Fruit fly (Drosophila melanogaster) whole organism, embryonic: ENCODE data around the gene red.

Experiments
- Atf-2 ChIP-seq: fragments of 200-800 bp; sonication (Bioruptor generic); optimal IDR thresholded peaks from 2 replicates; lab custom pipeline; 2016; ENCODE audit warnings: missing biosample characterization, missing genetic modification characterization
- B-H1 ChIP-seq: fragments of 200-800 bp; sonication (Bioruptor generic); IDR thresholded peaks from 3 replicates; pipeline ENCODE4 v1.3.6; 2022; ENCODE audit warnings: missing biosample characterization, missing genetic modification characterization
- CG10267 ChIP-seq: fragments of 200-800 bp; sonication (Bioruptor generic); optimal IDR thresholded peaks from 2 replicates; lab custom pipeline; 2018; ENCODE audit warnings: missing biosample characterization, mild to moderate bottlenecking, missing genetic modification characterization, moderate library complexity
- CG10462 ChIP-seq: fragments of 200-800 bp; sonication (Bioruptor generic); optimal IDR thresholded peaks from 2 replicates; lab custom pipeline; 2016; ENCODE audit warnings: missing biosample characterization, missing genetic modification characterization
- CG10959 ChIP-seq: fragments of 200-800 bp; sonication (Bioruptor generic); IDR thresholded peaks from 2 replicates; pipeline ENCODE4 v1.3.6; 2022; ENCODE audit warnings: missing biosample characterization, missing genetic modification characterization
- CG11093 ChIP-seq: fragments of 200-800 bp; sonication (Bioruptor generic); IDR thresholded peaks from 3 replicates; pipeline ENCODE4 v1.3.6; 2022; ENCODE audit warnings: missing biosample characterization, missing genetic modification characterization
- CG11560 ChIP-seq: fragments of 200-800 bp; sonication (Bioruptor generic); IDR thresholded peaks from 3 replicates; pipeline ENCODE4 v1.3.6; 2022; ENCODE audit warnings: missing biosample characterization, missing genetic modification characterization
- CG12942 ChIP-seq: fragments of 200-800 bp; sonication (Bioruptor generic); optimal IDR thresholded peaks from 3 replicates; lab custom pipeline; 2016; ENCODE audit warnings: missing biosample characterization, missing genetic modification characterization
- CG13624 ChIP-seq: fragments of 200-800 bp; sonication (Bioruptor generic); optimal IDR thresholded peaks from 2 replicates; lab custom pipeline; 2016; ENCODE audit warnings: missing biosample characterization, missing genetic modification characterization
- CG14441 ChIP-seq: fragments of 200-800 bp; sonication (Bioruptor generic); IDR thresholded peaks from 2 replicates; pipeline ENCODE4 v1.3.6; 2022; ENCODE audit warnings: missing biosample characterization, missing genetic modification characterization
- CG17829 ChIP-seq: fragments of 200-800 bp; optimal IDR thresholded peaks from 2 replicates; lab custom pipeline; 2019; ENCODE audit warnings: missing biosample characterization, mild to moderate bottlenecking, missing genetic modification characterization, moderate library complexity
- CG1792 ChIP-seq: fragments of 200-800 bp; sonication (Bioruptor generic); optimal IDR thresholded peaks from 2 replicates; lab custom pipeline; 2016; ENCODE audit warnings: missing biosample characterization, missing genetic modification characterization
- CG30020 ChIP-seq: fragments of 200-800 bp; optimal IDR thresholded peaks from 2 replicates; lab custom pipeline; 2019; ENCODE audit warnings: missing biosample characterization, mild to moderate bottlenecking, missing genetic modification characterization, moderate library complexity
- CG31224 ChIP-seq: fragments of 200-800 bp; sonication (Bioruptor generic); IDR thresholded peaks from 2 replicates; pipeline ENCODE4 v1.3.6; 2022; ENCODE audit warnings: missing biosample characterization, missing genetic modification characterization
- CG31388 ChIP-seq: fragments of 200-800 bp; sonication (Bioruptor generic); optimal IDR thresholded peaks from 2 replicates; lab custom pipeline; 2016; ENCODE audit warnings: missing biosample characterization, missing genetic modification characterization
- CG31441 ChIP-seq: fragments of 200-800 bp; sonication (Bioruptor generic); IDR thresholded peaks from 2 replicates; pipeline ENCODE4 v1.3.6; 2022; ENCODE audit warnings: missing biosample characterization, missing genetic modification characterization
- CG32532 ChIP-seq: fragments of 200-800 bp; sonication (Bioruptor generic); IDR thresholded peaks from 2 replicates; pipeline ENCODE4 v1.3.6; 2022; ENCODE audit warnings: missing biosample characterization, missing genetic modification characterization
- CG34422 ChIP-seq: fragments of 200-800 bp; sonication (Bioruptor generic); IDR thresholded peaks from 3 replicates; pipeline ENCODE4 v1.3.6; 2022; ENCODE audit warnings: missing biosample characterization, missing genetic modification characterization
- CG3838 ChIP-seq: fragments of 200-800 bp; sonication (Bioruptor generic); optimal IDR thresholded peaks from 3 replicates; lab custom pipeline; 2016; ENCODE audit warnings: missing biosample characterization, missing genetic modification characterization
- CG5180 ChIP-seq: fragments of 200-800 bp; sonication (Bioruptor generic); optimal IDR thresholded peaks from 3 replicates; lab custom pipeline; 2017; ENCODE audit warnings: missing biosample characterization, missing genetic modification characterization, mild to moderate bottlenecking, moderate library complexity, missing genetic modification reagents
- CG7271 ChIP-seq: fragments of 200-800 bp; sonication (Bioruptor generic); optimal IDR thresholded peaks from 2 replicates; lab custom pipeline; 2018; ENCODE audit warnings: missing biosample characterization, mild to moderate bottlenecking, missing genetic modification characterization, moderate library complexity
- CG7928 ChIP-seq: fragments of 200-800 bp; sonication (Bioruptor generic); optimal IDR thresholded peaks from 2 replicates; lab custom pipeline; 2017; ENCODE audit warnings: missing biosample characterization, mild to moderate bottlenecking, missing genetic modification characterization
- CG8359 ChIP-seq: fragments of 200-800 bp; sonication (Bioruptor generic); optimal IDR thresholded peaks from 2 replicates; lab custom pipeline; 2017; ENCODE audit warnings: missing biosample characterization, mild to moderate bottlenecking, missing genetic modification characterization, borderline replicate concordance
- CG8478 ChIP-seq: fragments of >200 bp; optimal IDR thresholded peaks from 2 replicates; lab custom pipeline; 2018
- CG8944 ChIP-seq: fragments of 200-800 bp; sonication (Bioruptor generic); optimal IDR thresholded peaks from 3 replicates; lab custom pipeline; 2016; ENCODE audit warnings: missing biosample characterization, missing genetic modification characterization
- Dip2 ChIP-seq: fragments of 200-800 bp; sonication (Bioruptor generic); IDR thresholded peaks from 2 replicates; pipeline ENCODE4 v1.3.6; 2022; ENCODE audit warnings: missing biosample characterization, missing genetic modification characterization
- Dip3 ChIP-seq: fragments of 200-800 bp; sonication (Bioruptor generic); optimal IDR thresholded peaks from 3 replicates; lab custom pipeline; 2016; ENCODE audit warnings: missing biosample characterization, missing genetic modification characterization
- Dp ChIP-seq: fragments of 200-800 bp; sonication (Bioruptor generic); optimal IDR thresholded peaks from 2 replicates; lab custom pipeline; 2018; ENCODE audit warnings: missing biosample characterization, mild to moderate bottlenecking, missing genetic modification characterization, moderate library complexity
- Fer2 ChIP-seq: fragments of 200-800 bp; sonication (Bioruptor generic); optimal IDR thresholded peaks from 2 replicates; lab custom pipeline; 2018; ENCODE audit warnings: missing biosample characterization, mild to moderate bottlenecking, missing genetic modification characterization, moderate library complexity
- Jarid2 ChIP-seq: fragments of 200-800 bp; sonication (Bioruptor generic); optimal IDR thresholded peaks from 3 replicates; lab custom pipeline; 2017; ENCODE audit warnings: mild to moderate bottlenecking, missing biosample characterization, missing genetic modification reagents, missing genetic modification characterization
- Mes4 ChIP-seq: fragments of 200-800 bp; sonication (Bioruptor generic); optimal IDR thresholded peaks from 2 replicates; lab custom pipeline; 2016; ENCODE audit warnings: missing biosample characterization, missing genetic modification characterization
- NC2β ChIP-seq: fragments of 200-800 bp; sonication (Bioruptor generic); optimal IDR thresholded peaks from 2 replicates; lab custom pipeline; 2016; ENCODE audit warnings: missing biosample characterization, missing genetic modification characterization
- Ravus ChIP-seq: fragments of 200-800 bp; sonication (Bioruptor generic); IDR thresholded peaks from 2 replicates; pipeline ENCODE4 v1.3.6; 2022; ENCODE audit warnings: missing biosample characterization, missing genetic modification characterization
- Rx ChIP-seq: fragments of 200-800 bp; sonication (Bioruptor generic); IDR thresholded peaks from 2 replicates; pipeline ENCODE4 v1.3.6; 2022; ENCODE audit warnings: missing biosample characterization, missing genetic modification characterization
- TFAM ChIP-seq: fragments of 200-800 bp; sonication (Bioruptor generic); optimal IDR thresholded peaks from 2 replicates; lab custom pipeline; 2017; ENCODE audit warnings: missing biosample characterization, missing genetic modification characterization, inconsistent platforms
- bigmax ChIP-seq: fragments of 200-800 bp; sonication (Bioruptor generic); optimal IDR thresholded peaks from 2 replicates; lab custom pipeline; 2018; ENCODE audit warnings: missing biosample characterization, mild to moderate bottlenecking, missing genetic modification characterization
- dysf ChIP-seq: fragments of 200-800 bp; sonication (Bioruptor generic); IDR thresholded peaks from 3 replicates; pipeline ENCODE4 v1.3.6; 2022; ENCODE audit warnings: missing biosample characterization, missing genetic modification characterization
- ems ChIP-seq: fragments of 200-800 bp; sonication (Bioruptor generic); optimal IDR thresholded peaks from 3 replicates; lab custom pipeline; 2016; ENCODE audit warnings: missing biosample characterization, missing genetic modification characterization
- esg ChIP-seq: fragments of 200-800 bp; sonication (Bioruptor generic); conservative IDR thresholded peaks from 2 replicates; pipeline ENCODE4 v1.3.6; 2022; ENCODE audit warnings: missing biosample characterization, missing genetic modification characterization
- fd64A ChIP-seq: fragments of 200-800 bp; sonication (Bioruptor generic); optimal IDR thresholded peaks from 3 replicates; lab custom pipeline; 2018; ENCODE audit warnings: missing biosample characterization, mild to moderate bottlenecking, missing genetic modification characterization
- gce ChIP-seq: fragments of 200-800 bp; sonication (Bioruptor generic); IDR thresholded peaks from 3 replicates; pipeline ENCODE4 v1.3.6; 2022; ENCODE audit warnings: missing biosample characterization, missing genetic modification characterization
- lab ChIP-seq: fragments of 200-800 bp; sonication (Bioruptor generic); optimal IDR thresholded peaks from 3 replicates; lab custom pipeline; 2017; ENCODE audit warnings: missing biosample characterization, missing genetic modification characterization, mild to moderate bottlenecking, moderate library complexity, missing genetic modification reagents
- oc ChIP-seq: fragments of 200-800 bp; sonication (Bioruptor generic); optimal IDR thresholded peaks from 2 replicates; lab custom pipeline; 2018; ENCODE audit warnings: missing biosample characterization, mild to moderate bottlenecking, missing genetic modification characterization, moderate library complexity
- pfk ChIP-seq: fragments of 200-800 bp; sonication (Bioruptor generic); optimal IDR thresholded peaks from 2 replicates; lab custom pipeline; 2018; ENCODE audit warnings: missing biosample characterization, mild to moderate bottlenecking, missing genetic modification characterization, moderate library complexity
- phol ChIP-seq: fragments of 200-800 bp; sonication (Bioruptor generic); optimal IDR thresholded peaks from 3 replicates; lab custom pipeline; 2018; ENCODE audit warnings: missing biosample characterization, mild to moderate bottlenecking, missing genetic modification characterization, moderate library complexity
- tap ChIP-seq: fragments of 200-800 bp; optimal IDR thresholded peaks from 3 replicates; lab custom pipeline; 2019; ENCODE audit warnings: missing biosample characterization, mild to moderate bottlenecking, missing genetic modification characterization, moderate library complexity
- unc-4 ChIP-seq: fragments of 200-800 bp; sonication (Bioruptor generic); IDR thresholded peaks from 2 replicates; pipeline ENCODE4 v1.3.6; 2022; ENCODE audit warnings: missing biosample characterization, missing genetic modification characterization; ENCODE audit not compliant: partially characterized antibody
- unpg ChIP-seq: fragments of 200-800 bp; sonication (Bioruptor generic); optimal IDR thresholded peaks from 3 replicates; lab custom pipeline; 2018; ENCODE audit warnings: missing biosample characterization, mild to moderate bottlenecking, missing genetic modification characterization, moderate library complexity
- usp ChIP-seq: fragments of >200 bp; optimal IDR thresholded peaks from 2 replicates; lab custom pipeline; 2017; ENCODE audit warnings: missing biosample characterization, missing genetic modification characterization
- zen2 ChIP-seq: fragments of 200-800 bp; sonication (Bioruptor generic); IDR thresholded peaks from 3 replicates; pipeline ENCODE4 v1.3.6; 2022; ENCODE audit warnings: missing biosample characterization, missing genetic modification characterization; ENCODE audit not compliant: partially characterized antibody

red gene

DNA sequence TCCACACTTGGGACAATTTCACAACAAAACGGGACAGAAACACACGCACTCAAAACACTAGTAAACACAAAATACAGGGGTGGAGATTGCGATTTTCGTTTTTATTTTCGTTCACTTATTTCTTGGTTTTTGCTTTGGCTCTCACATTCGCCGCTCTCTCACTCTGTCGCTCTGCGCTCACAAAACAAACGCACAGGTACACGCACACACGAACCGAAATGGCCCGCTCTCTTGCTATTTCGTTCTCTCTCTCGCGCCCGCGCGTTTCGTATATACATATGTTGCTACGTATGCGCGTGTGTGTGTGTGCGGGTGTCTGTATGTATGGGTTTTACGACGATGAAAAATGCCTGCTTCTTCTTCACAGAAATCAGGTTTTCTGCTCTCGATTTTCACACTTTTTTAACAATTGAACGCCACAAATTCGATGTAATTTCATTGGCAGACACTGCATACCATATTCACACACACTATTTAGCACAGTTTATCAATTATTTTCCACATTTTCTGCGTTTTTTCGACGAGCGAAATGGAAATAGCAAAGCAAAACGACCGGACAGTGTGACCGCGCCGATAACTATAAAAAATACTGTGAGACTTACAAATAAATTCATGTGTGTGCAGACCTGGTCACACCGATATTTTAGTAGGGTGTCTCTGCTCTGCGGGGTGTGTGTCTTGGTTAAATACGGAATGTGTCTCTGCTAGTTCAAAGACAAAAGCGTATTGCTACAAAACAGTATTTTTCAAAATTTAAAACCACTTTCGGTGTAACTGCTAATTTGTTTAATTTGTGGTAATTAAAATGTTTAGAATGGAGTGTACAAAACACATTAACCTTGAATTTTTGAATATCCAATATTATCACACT is 2.3 kb upstream of the red start, which contains the start of gene trx (continued):
- TF ChIP-seq CG34422 (no peak), CG5180 (no peak), CG30020 (tag; lab: Kevin White, UChicago) (no peak), CG10959 (no peak), CG13624 (GFP tag; lab: Kevin White, UChicago) (no peak), CG8944 (GFP tag; lab: Kevin White, UChicago) (no peak), Atf-2 (no peak), CG11560 (tag; lab: Robert Waterston, UW) (no peak), lab (GFP tag; lab: Kevin White, UChicago) (no peak), Mes4 (no peak), ems (GFP tag; lab: Kevin White, UChicago) (no peak), unc-4 (GFP tag; lab: Robert Waterston, UW) (no peak), Rx (GFP tag; lab: Robert Waterston, UW) (no peak), CG12942 (GFP tag; lab: Kevin White, UChicago) (no peak), CG1792 (GFP tag; lab: Kevin White, UChicago) (no peak), Dip3 (GFP tag; lab: Kevin White, UChicago) (no peak), CG31388 (GFP tag; lab: Kevin White, UChicago) (no peak), Dip2 (no peak), CG8478 (lab: Kevin White, UChicago) (peak; percentile 90), CG31224 (GFP tag; lab: Robert Waterston, UW) (no peak), CG11093 (no peak), phol (tag; lab: Kevin White, UChicago) (peak; percentile 62), Jarid2 (GFP tag; lab: Kevin White, UChicago) (peak; percentile 72), NC2β (GFP tag; lab: Kevin White, UChicago) (peak; percentile 16), CG8359 (GFP tag; lab: Kevin White, UChicago) (no peak), CG7928 (GFP tag; lab: Kevin White, UChicago) (peak; percentile 9), CG31441 (no peak), CG7271 (peak; percentile 28), fd64A (no peak), zen2 (GFP tag; lab: Robert Waterston, UW) (no peak), CG32532 (GFP tag; lab: Robert Waterston, UW) (no peak), pfk (no peak), esg (GFP tag; lab: Robert Waterston, UW) (no peak), tap (tag; lab: Kevin White, UChicago) (no peak), unpg (GFP tag; lab: Kevin White, UChicago) (no peak), CG17829 (peak; percentile 37), B-H1 (GFP tag; lab: Robert Waterston, UW) (no peak), gce (GFP tag; lab: Robert Waterston, UW) (no peak), Dp (GFP tag; lab: Kevin White, UChicago) (peak; percentile 71), Ravus (GFP tag; lab: Robert Waterston, UW) (no peak), usp (no peak), oc (tag; lab: Kevin White, UChicago) (no peak), dysf (no peak), CG10267 (tag; lab: Kevin White, UChicago) (peak; percentile 66), CG3838 (no peak), CG10462 (no peak), CG14441 (GFP tag; lab: Robert Waterston, UW) (no peak), Fer2 (tag; lab: Kevin White, UChicago) (no peak), bigmax (no peak), TFAM (no peak)
